Worm (Caenorhabditis elegans): ENCODE results near the gene gcy-19.

Gene gcy-19

ce11 chrII:3244758-3245157 lies 14.4 kb downstream of the gcy-19 start:
- TF ChIP-seq pax-3 (tag; optimal IDR thresholded peaks at IDR 0.05) (no peak), ceh-82 (tag; optimal IDR thresholded peaks at IDR 0.05) (no peak), sup-37 (GFP tag; optimal IDR thresholded peaks at IDR 0.05) (no peak), lin-39 (tag; optimal IDR thresholded peaks at IDR 0.05) (no peak), efl-1 (optimal IDR thresholded peaks at IDR 0.05) (no peak), efl-1 (GFP tag; optimal IDR thresholded peaks at IDR 0.05 in 1 of 2) (no peak), nhr-85 (tag) (no peak), ets-5 (GFP tag; IDR thresholded peaks at IDR 0.05) (no peak), fkh-8 (tag; optimal IDR thresholded peaks at IDR 0.05) (no peak), snpc-4 (tag; optimal IDR thresholded peaks at IDR 0.05) (no peak), xbp-1 (tag; optimal IDR thresholded peaks at IDR 0.05) (no peak), fkh-10 (GFP tag; optimal IDR thresholded peaks at IDR 0.05) (no peak), sptf-1 (tag; optimal IDR thresholded peaks at IDR 0.05) (no peak), jun-1 (tag; optimal IDR thresholded peaks at IDR 0.05) (no peak), tlp-1 (tag; optimal IDR thresholded peaks at IDR 0.05) (no peak), unc-130 (tag; optimal IDR thresholded peaks at IDR 0.05) (no peak), fos-1 (tag; optimal IDR thresholded peaks at IDR 0.05) (no peak), lsy-2 (tag; optimal IDR thresholded peaks at IDR 0.05) (no peak), ztf-11 (tag; optimal IDR thresholded peaks at IDR 0.05) (no peak)

- TF ChIP-seq blmp-1 (tag; optimal IDR thresholded peaks at IDR 0.05) (peak; percentile 85), elt-3 (tag; optimal IDR thresholded peaks at IDR 0.05) (peak in 1 of 6 experiments; percentile 9), lin-14 (GFP tag; optimal IDR thresholded peaks at IDR 0.05) (no peak)
Measured at ce11 chrII:3244070-3244469, 15.1 kb downstream of the gcy-19 start, which contains the start of gene C17F4.12. Gene C17F4.12, minus strand, starts transcription at chrII:3244170.

ce11 chrII:3241842-3242241 lies 17.3 kb downstream of the gcy-19 start:
- TF ChIP-seq elt-3 (tag; optimal IDR thresholded peaks at IDR 0.05) (peak in 2 of 6 experiments; percentile 50 to 77), blmp-1 (tag; optimal IDR thresholded peaks at IDR 0.05) (peak; percentile 99), ztf-11 (tag; optimal IDR thresholded peaks at IDR 0.05) (no peak)

ce11 chrII:3240207-3240606 lies 18.9 kb downstream of the gcy-19 start, which contains the start of gene C17F4.3:
Gene C17F4.3, plus strand, starts transcription at chrII:3240507.
- TF ChIP-seq F16B12.6 (tag; optimal IDR thresholded peaks at IDR 0.05), result no peak
- peak; percentile 87 for TF ChIP-seq blmp-1 (tag; optimal IDR thresholded peaks at IDR 0.05)
- no peak for TF ChIP-seq nhr-90 (tag; optimal IDR thresholded peaks at IDR 0.05; ENCODE audit: poor library complexity)

ce11 chrII:3237038-3237521 lies 22.1 kb downstream of the gcy-19 start, which contains the start of the genes srz-67 and C17F4.11:
Gene srz-67, minus strand, starts transcription at chrII:3237138.
Gene C17F4.11, plus strand, starts transcription at chrII:3237471.
- TF ChIP-seq efl-1 (optimal IDR thresholded peaks at IDR 0.05), result no peak
- TF ChIP-seq efl-1 (GFP tag; optimal IDR thresholded peaks at IDR 0.05 in 1 of 2), result peak in 1 of 2 experiments; percentile 65
- TF ChIP-seq unc-62 (GFP tag; optimal IDR thresholded peaks at IDR 0.05), result no peak

- TF ChIP-seq lin-14 (GFP tag; optimal IDR thresholded peaks at IDR 0.05) (no peak), ceh-8 (GFP tag; optimal IDR thresholded peaks at IDR 0.05) (no peak), snpc-4 (tag; optimal IDR thresholded peaks at IDR 0.05) (no peak), mef-2 (tag; optimal IDR thresholded peaks at IDR 0.05) (no peak), sptf-1 (tag; optimal IDR thresholded peaks at IDR 0.05) (no peak), dsc-1 (tag; optimal IDR thresholded peaks at IDR 0.05) (no peak)
Measured at ce11 chrII:3234725-3235124, 24.4 kb downstream of the gcy-19 start, which contains the start of gene C17F4.8. Gene C17F4.8, minus strand, starts transcription at chrII:3234825.

- TF ChIP-seq grh-1 (GFP tag; IDR thresholded peaks at IDR 0.05), result no peak
- TF ChIP-seq ceh-90 (tag; optimal IDR thresholded peaks at IDR 0.05), result no peak
- TF ChIP-seq rnt-1 (tag; optimal IDR thresholded peaks at IDR 0.05), result no peak
- TF ChIP-seq aha-1 (tag; optimal IDR thresholded peaks at IDR 0.05), result no peak
- no peak for TF ChIP-seq nhr-90 (tag; optimal IDR thresholded peaks at IDR 0.05; ENCODE audit: poor library complexity)
- no peak for TF ChIP-seq pqm-1 (tag; optimal IDR thresholded peaks at IDR 0.05)
- no peak for TF ChIP-seq pax-3 (tag; optimal IDR thresholded peaks at IDR 0.05)
- TF ChIP-seq mdl-1 (tag; optimal IDR thresholded peaks at IDR 0.05), result no peak
- TF ChIP-seq ztf-11 (tag; optimal IDR thresholded peaks at IDR 0.05), result no peak
Measured at ce11 chrII:3230422-3230821, 28.7 kb downstream of the gcy-19 start, which contains the start of gene srh-297. Gene srh-297, minus strand, starts transcription at chrII:3230522.
